Worm (Caenorhabditis elegans) whole organism, L1 larva: ENCODE measurements around the gene col-44.
A peak's percentile ranks its signal among the peaks of the same experiment; 100 is the strongest.

Source experiments
- C04F5.9 ChIP-seq: sonication (generic microtip); optimal IDR thresholded peaks from 2 replicates; lab custom pipeline; 2016; ENCODE audit warnings: missing genetic modification characterization, missing compliant biosample characterization
- aly-2 ChIP-seq: fragments of 150-350 bp; optimal IDR thresholded peaks from 2 replicates; lab custom pipeline; 2014; ENCODE audit warnings: missing biosample characterization, missing genetic modification characterization
- blmp-1 ChIP-seq: fragments of 150-350 bp; optimal IDR thresholded peaks from 2 replicates; lab custom pipeline; 2014; ENCODE audit warnings: missing biosample characterization, missing genetic modification characterization
- ceh-8 ChIP-seq: fragments of 200-800 bp; sonication (Bioruptor generic); optimal IDR thresholded peaks from 2 replicates; lab custom pipeline; 2018; ENCODE audit warnings: mild to moderate bottlenecking, missing genetic modification characterization, moderate library complexity, missing compliant biosample characterization
- ceh-88 ChIP-seq: fragments of 200-800 bp; sonication (Bioruptor generic); IDR thresholded peaks from 2 replicates; pipeline ENCODE4 v1.3.6; 2022; ENCODE audit warnings: missing genetic modification characterization, missing compliant biosample characterization
- ceh-90 ChIP-seq: sonication (generic microtip); optimal IDR thresholded peaks from 2 replicates; lab custom pipeline; 2016; ENCODE audit warnings: missing genetic modification characterization, missing compliant biosample characterization
- dpl-1 ChIP-seq, 3 experiments: fragments of 150-350 bp in 2 of 3; sonication (generic microtip) in 1 of 3; optimal IDR thresholded peaks; 2 replicates each; lab custom pipeline; 2014 to 2017; ENCODE audit warnings: missing biosample characterization in 3 of 3, missing genetic modification characterization in 3 of 3, missing genetic modification reagents in 3 of 3
- efl-1 ChIP-seq, 4 experiments: fragments of 150-350 bp; optimal IDR thresholded peaks in 3 of 4; peaks in 1 of 4; 1 replicate in 1 of 4; 2 replicates in 3 of 4; lab custom pipeline; 2014; ENCODE audit warnings: missing biosample characterization in 2 of 4, missing genetic modification characterization in 2 of 4, missing genetic modification reagents in 2 of 4
- egl-27 ChIP-seq, 2 experiments: fragments of 150-350 bp in 1 of 2; sonication (generic microtip); optimal IDR thresholded peaks; 3 replicates each; lab custom pipeline; 2017 to 2018; ENCODE audit warnings: missing biosample characterization in 2 of 2, missing genetic modification characterization in 2 of 2, missing genetic modification reagents in 2 of 2
- ets-5 ChIP-seq: fragments of 200-800 bp; sonication (Bioruptor generic); IDR thresholded peaks from 2 replicates; pipeline ENCODE4 v1.3.6; 2022; ENCODE audit warnings: missing genetic modification characterization, missing compliant biosample characterization
- fkh-8 ChIP-seq: sonication (generic microtip); optimal IDR thresholded peaks from 2 replicates; lab custom pipeline; 2016; ENCODE audit warnings: mild to moderate bottlenecking, missing genetic modification characterization, missing compliant biosample characterization
- grh-1 ChIP-seq: fragments of 200-800 bp; sonication (Bioruptor generic); IDR thresholded peaks from 2 replicates; pipeline ENCODE4 v1.3.6; 2022; ENCODE audit warnings: missing genetic modification reagents, missing genetic modification characterization, missing compliant biosample characterization
- hlh-4 ChIP-seq: sonication (generic microtip); optimal IDR thresholded peaks from 2 replicates; lab custom pipeline; 2016; ENCODE audit warnings: mild to moderate bottlenecking, missing genetic modification characterization, missing compliant biosample characterization
- isw-1 ChIP-seq: fragments of 200-800 bp; sonication (Bioruptor generic); IDR thresholded peaks from 2 replicates; pipeline ENCODE4 v1.3.6; 2022; ENCODE audit warnings: missing genetic modification characterization, missing compliant biosample characterization
- lin-13 ChIP-seq: fragments of 150-350 bp; optimal IDR thresholded peaks from 2 replicates; lab custom pipeline; 2014; ENCODE audit warnings: missing biosample characterization, missing genetic modification reagents, missing genetic modification characterization
- lin-14 ChIP-seq: fragments of 200-800 bp; sonication (Bioruptor generic); optimal IDR thresholded peaks from 2 replicates; lab custom pipeline; 2018; ENCODE audit warnings: mild to moderate bottlenecking, missing genetic modification characterization, moderate library complexity, missing compliant biosample characterization
- lin-15B ChIP-seq: fragments of 150-350 bp; sonication (generic microtip); optimal IDR thresholded peaks from 3 replicates; lab custom pipeline; 2014; ENCODE audit warnings: missing biosample characterization, missing genetic modification characterization
- lin-35 ChIP-seq, 2 experiments: fragments of 150-350 bp; optimal IDR thresholded peaks; 2 replicates each; lab custom pipeline; 2014; ENCODE audit warnings: missing biosample characterization in 2 of 2, missing genetic modification characterization in 2 of 2, missing genetic modification reagents in 2 of 2
- lin-39 ChIP-seq: fragments of 150-350 bp; optimal IDR thresholded peaks from 2 replicates; lab custom pipeline; 2014; ENCODE audit warnings: missing biosample characterization, missing genetic modification reagents, missing genetic modification characterization
- nhr-19 ChIP-seq: fragments of 200-800 bp; sonication (Bioruptor generic); conservative IDR thresholded peaks from 2 replicates; pipeline ENCODE4 v1.3.6; 2022; ENCODE audit warnings: missing genetic modification characterization, missing compliant biosample characterization
- nhr-20 ChIP-seq: sonication (generic microtip); optimal IDR thresholded peaks from 2 replicates; lab custom pipeline; 2016; ENCODE audit warnings: mild to moderate bottlenecking, missing genetic modification characterization, missing compliant biosample characterization
- nhr-47 ChIP-seq: sonication (generic microtip); optimal IDR thresholded peaks from 2 replicates; lab custom pipeline; 2016; ENCODE audit warnings: mild to moderate bottlenecking, missing genetic modification characterization, moderate library complexity, missing compliant biosample characterization
- nhr-71 ChIP-seq: sonication (generic microtip); optimal IDR thresholded peaks from 2 replicates; lab custom pipeline; 2016; ENCODE audit warnings: mild to moderate bottlenecking, missing genetic modification characterization, moderate library complexity, missing compliant biosample characterization
- nhr-85 ChIP-seq: sonication (generic microtip); peaks from one replicate; lab custom pipeline; 2016; ENCODE audit warnings: missing genetic modification characterization, inconsistent platforms, missing compliant biosample characterization
- nhr-90 ChIP-seq: sonication (generic microtip); optimal IDR thresholded peaks from 2 replicates; lab custom pipeline; 2016; ENCODE audit warnings: mild to moderate bottlenecking, missing genetic modification characterization, missing compliant biosample characterization; ENCODE audit not compliant: poor library complexity
- pqm-1 ChIP-seq: sonication (generic microtip); optimal IDR thresholded peaks from 3 replicates; lab custom pipeline; 2017; ENCODE audit warnings: missing biosample characterization, missing genetic modification characterization
- rnt-1 ChIP-seq: sonication (generic microtip); optimal IDR thresholded peaks from 2 replicates; lab custom pipeline; 2016; ENCODE audit warnings: mild to moderate bottlenecking, missing genetic modification characterization, moderate library complexity, missing compliant biosample characterization
- snpc-4 ChIP-seq: fragments of 150-350 bp; optimal IDR thresholded peaks from 2 replicates; lab custom pipeline; 2014; ENCODE audit warnings: missing biosample characterization, missing genetic modification characterization
- sox-4 ChIP-seq: sonication (generic microtip); optimal IDR thresholded peaks from 2 replicates; lab custom pipeline; 2016; ENCODE audit warnings: missing genetic modification characterization, missing compliant biosample characterization
- swsn-7 ChIP-seq: sonication (generic microtip); optimal IDR thresholded peaks from 2 replicates; lab custom pipeline; 2016; ENCODE audit warnings: missing genetic modification characterization, missing compliant biosample characterization
- tbx-2 ChIP-seq: sonication (generic microtip); optimal IDR thresholded peaks from 2 replicates; lab custom pipeline; 2016; ENCODE audit warnings: missing genetic modification characterization, missing compliant biosample characterization
- vab-15 ChIP-seq: sonication (generic microtip); optimal IDR thresholded peaks from 2 replicates; lab custom pipeline; 2017; ENCODE audit warnings: missing genotype, mild to moderate bottlenecking, missing genetic modification characterization, missing compliant biosample characterization
- zag-1 ChIP-seq: fragments of 150-350 bp; optimal IDR thresholded peaks from 2 replicates; lab custom pipeline; 2014; ENCODE audit warnings: missing biosample characterization, missing genetic modification characterization
- zip-4 ChIP-seq: fragments of 200-800 bp; sonication (Bioruptor generic); optimal IDR thresholded peaks from 2 replicates; lab custom pipeline; 2018; ENCODE audit warnings: mild to moderate bottlenecking, missing genetic modification characterization, moderate library complexity, missing compliant biosample characterization
- ztf-11 ChIP-seq, 2 experiments: sonication (generic microtip); optimal IDR thresholded peaks; 2 replicates each; lab custom pipeline; 2016 to 2017; ENCODE audit warnings: missing genetic modification characterization in 2 of 2, missing biosample characterization in 1 of 2, missing compliant biosample characterization in 1 of 2

Gene col-44

DNA sequence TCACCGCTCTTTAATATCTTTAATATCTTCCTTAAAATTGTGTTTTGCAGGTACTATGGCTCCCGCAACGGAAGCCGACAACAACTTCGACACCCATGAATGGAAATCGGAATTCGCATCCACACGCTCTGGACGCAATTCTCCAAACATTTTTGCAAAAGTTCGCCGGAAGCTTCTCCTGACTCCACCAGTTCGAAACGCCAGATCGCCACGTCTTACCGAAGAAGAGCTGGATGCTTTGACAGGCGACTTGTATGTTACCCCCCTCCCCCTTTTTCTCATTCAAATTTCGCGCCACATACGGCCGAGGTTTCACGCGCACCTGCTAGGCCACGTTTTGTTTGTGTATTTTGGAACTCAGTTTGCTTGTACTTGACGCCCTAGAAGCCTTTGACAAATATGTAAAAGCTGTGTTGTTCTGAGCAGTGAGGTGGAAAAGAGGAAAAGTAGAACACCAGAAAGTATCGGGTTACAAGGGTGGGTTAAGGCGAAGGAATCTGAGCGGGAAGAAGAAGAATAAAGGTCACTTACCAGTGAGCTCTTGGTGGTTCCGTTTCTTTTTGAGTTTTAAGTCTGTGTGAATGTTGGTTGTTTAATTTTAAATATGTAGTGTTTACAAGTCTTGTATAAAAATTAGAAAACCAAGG lies 6.4 kb upstream of the col-44 start, which contains the start of gene unc-84:
Gene unc-84, plus strand, starts transcription at position 51 of the 647 bp plus-strand sequence.
- peak; percentile 38 for TF ChIP-seq ceh-90 (tag; lab: Kevin White, UChicago)
- TF ChIP-seq rnt-1 (tag; lab: Kevin White, UChicago), result peak; percentile 59
- TF ChIP-seq fkh-8 (tag; lab: Kevin White, UChicago), result peak; percentile 8
- TF ChIP-seq ets-5 (GFP tag; lab: Robert Waterston, UW), result no peak
- TF ChIP-seq nhr-90 (tag; lab: Kevin White, UChicago), result peak; percentile 30
- TF ChIP-seq lin-15B (tag; lab: Kevin White, UChicago), result no peak
- TF ChIP-seq vab-15, result no peak
- TF ChIP-seq efl-1 (optimal IDR thresholded peaks at IDR 0.05; lab: Kevin White, UChicago), result peak; percentile 11 to 74
- peak; percentile 79 to 97 for TF ChIP-seq efl-1 (GFP tag; optimal IDR thresholded peaks at IDR 0.05 in 1 of 2; lab: Kevin White, UChicago)
- no peak; the same call in 1 of the 2 replicates for TF ChIP-seq nhr-19 (GFP tag; lab: Robert Waterston, UW)
- no peak for TF ChIP-seq sox-4 (tag; lab: Kevin White, UChicago)
- peak; percentile 18 for TF ChIP-seq lin-14
- no peak for TF ChIP-seq snpc-4 (tag; lab: Kevin White, UChicago)
- TF ChIP-seq nhr-85 (tag; lab: Kevin White, UChicago), result peak; percentile 58
- TF ChIP-seq tbx-2 (tag; lab: Kevin White, UChicago), result peak; percentile 14
- no peak for TF ChIP-seq zip-4 (GFP tag; lab: Kevin White, UChicago)
- TF ChIP-seq lin-35 (GFP tag; optimal IDR thresholded peaks at IDR 0.05; lab: Kevin White, UChicago), result peak; percentile 45 to 77
- no peak for TF ChIP-seq hlh-4 (tag; lab: Kevin White, UChicago)
- no peak for TF ChIP-seq aly-2 (tag; lab: Kevin White, UChicago)
- peak; percentile 39 for TF ChIP-seq nhr-71 (tag; lab: Kevin White, UChicago)
- no peak for TF ChIP-seq zag-1 (tag; lab: Kevin White, UChicago)
- TF ChIP-seq swsn-7, result peak; percentile 2
- peak in 1 of 2 experiments; percentile 35 for TF ChIP-seq ztf-11 (tag; optimal IDR thresholded peaks at IDR 0.05; lab: Kevin White, UChicago)
- peak; percentile 49 for TF ChIP-seq nhr-47 (tag; lab: Kevin White, UChicago)
- TF ChIP-seq dpl-1 (GFP tag; optimal IDR thresholded peaks at IDR 0.05; lab: Kevin White, UChicago), result peak; percentile 54 to 78 (median 68)
- no peak for TF ChIP-seq C04F5.9 (tag; lab: Kevin White, UChicago)
- TF ChIP-seq nhr-20, result peak; percentile 10
- TF ChIP-seq ceh-88, result no peak

- TF ChIP-seq lin-39 (tag; lab: Kevin White, UChicago) (no peak), efl-1 (optimal IDR thresholded peaks at IDR 0.05; lab: Kevin White, UChicago) (no peak), efl-1 (GFP tag; optimal IDR thresholded peaks at IDR 0.05 in 1 of 2; lab: Kevin White, UChicago) (peak in 1 of 2 experiments; percentile 80), pqm-1 (tag; lab: Kevin White, UChicago) (no peak)
Measured at ce11 chrX:13589735-13590134, 1.5 kb upstream of the col-44 start, which contains the start of gene col-9. Gene col-9 (plus strand): TSS chrX:13590035.

DNA sequence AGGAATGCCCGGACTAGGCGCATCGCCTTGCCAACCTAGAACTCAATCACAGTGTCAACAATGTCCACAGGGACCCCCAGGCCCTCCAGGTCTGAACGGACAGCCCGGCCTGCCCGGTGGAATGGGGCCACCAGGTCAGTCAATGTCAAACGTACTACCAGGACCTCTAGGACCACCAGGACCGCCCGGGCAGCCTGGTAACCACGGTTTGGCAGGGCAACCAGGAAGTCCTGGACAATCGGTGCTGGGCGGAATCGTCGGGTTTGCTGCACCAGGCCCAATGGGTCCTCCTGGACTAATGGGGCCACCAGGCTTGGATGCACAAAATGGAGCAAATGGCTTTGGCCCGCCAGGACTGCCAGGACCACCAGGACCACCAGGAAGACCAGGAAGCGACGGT lies 587 bp upstream of the col-44 start:
- TF ChIP-seq egl-27 (tag; optimal IDR thresholded peaks at IDR 0.05; lab: Kevin White, UChicago) (no peak), grh-1 (0 out of 2 replicates have a peak, but pooled peaks have one; percentile 17), lin-13 (GFP tag; lab: Kevin White, UChicago) (no peak), isw-1 (GFP tag; lab: Robert Waterston, UW) (no peak), blmp-1 (tag; lab: Kevin White, UChicago) (no peak)

- no peak for TF ChIP-seq ztf-11 (tag; optimal IDR thresholded peaks at IDR 0.05; lab: Kevin White, UChicago)
- peak; percentile 35 for TF ChIP-seq ceh-8 (GFP tag; lab: Kevin White, UChicago)
Measured at ce11 chrX:13591953-13592352, 678 bp downstream of the col-44 start.
